Worm (Caenorhabditis elegans) whole organism, mixed stage, embryonic: Measurements from ENCODE around the gene lec-10.

Experiments
- M03D4.4 ChIP-seq: sonication (generic microtip); optimal IDR thresholded peaks from 2 replicates; lab custom pipeline; 2017; ENCODE audit warnings: mild to moderate bottlenecking, missing genetic modification characterization, missing compliant biosample characterization
- bed-3 ChIP-seq: fragments of 200-800 bp; sonication (Bioruptor generic); optimal IDR thresholded peaks from 3 replicates; lab custom pipeline; 2018; ENCODE audit warnings: mild to moderate bottlenecking, missing genetic modification characterization, moderate library complexity, missing compliant biosample characterization
- blmp-1 ChIP-seq: fragments of 150-350 bp; optimal IDR thresholded peaks from 2 replicates; lab custom pipeline; 2014; ENCODE audit warnings: missing biosample characterization, missing genetic modification characterization
- ceh-39 ChIP-seq: fragments of 150-350 bp; optimal IDR thresholded peaks from 2 replicates; lab custom pipeline; 2014; ENCODE audit warnings: missing biosample characterization, missing genetic modification characterization
- ceh-43 ChIP-seq: fragments of 200-800 bp; sonication (Bioruptor generic); optimal IDR thresholded peaks from 2 replicates; lab custom pipeline; 2018; ENCODE audit warnings: mild to moderate bottlenecking, missing genetic modification characterization, moderate library complexity, missing compliant biosample characterization
- ceh-83 ChIP-seq: fragments of 200-800 bp; sonication (Bioruptor generic); optimal IDR thresholded peaks from 2 replicates; lab custom pipeline; 2018; ENCODE audit warnings: mild to moderate bottlenecking, missing genetic modification characterization, missing compliant biosample characterization
- ces-1 ChIP-seq: fragments of 150-350 bp; optimal IDR thresholded peaks from 2 replicates; lab custom pipeline; 2014; ENCODE audit warnings: missing biosample characterization, missing genetic modification reagents, missing genetic modification characterization
- cnd-1 ChIP-seq: fragments of 200-800 bp; sonication (Bioruptor generic); optimal IDR thresholded peaks from 2 replicates; lab custom pipeline; 2018; ENCODE audit warnings: mild to moderate bottlenecking, missing genetic modification characterization, missing compliant biosample characterization
- drap-1 ChIP-seq: fragments of 200-800 bp; sonication (Bioruptor generic); optimal IDR thresholded peaks from 3 replicates; lab custom pipeline; 2018; ENCODE audit warnings: mild to moderate bottlenecking, missing genetic modification characterization, missing compliant biosample characterization
- elt-1 ChIP-seq: sonication (generic microtip); optimal IDR thresholded peaks from 2 replicates; lab custom pipeline; 2017; ENCODE audit warnings: missing genetic modification characterization, mild to moderate bottlenecking, missing compliant biosample characterization, antibody characterized with exemption, moderate library complexity, borderline replicate concordance; ENCODE audit not compliant: insufficient read depth
- elt-3 ChIP-seq: fragments of 150-350 bp; optimal IDR thresholded peaks from 2 replicates; lab custom pipeline; 2014; ENCODE audit warnings: missing biosample characterization, missing genetic modification characterization
- flh-1 ChIP-seq: fragments of 200-800 bp; sonication (Bioruptor generic); optimal IDR thresholded peaks from 2 replicates; lab custom pipeline; 2018; ENCODE audit warnings: mild to moderate bottlenecking, missing genetic modification characterization, moderate library complexity, missing compliant biosample characterization
- hlh-1 ChIP-seq: fragments of 150-350 bp; optimal IDR thresholded peaks from 2 replicates; lab custom pipeline; 2014; ENCODE audit warnings: missing biosample characterization, missing genetic modification reagents, missing genetic modification characterization
- lin-13 ChIP-seq: fragments of 150-350 bp; optimal IDR thresholded peaks from 2 replicates; lab custom pipeline; 2014; ENCODE audit warnings: missing biosample characterization, missing genetic modification characterization
- lin-32 ChIP-seq: fragments of 200-800 bp; sonication (Bioruptor generic); optimal IDR thresholded peaks from 2 replicates; lab custom pipeline; 2018; ENCODE audit warnings: mild to moderate bottlenecking, missing genetic modification characterization, missing compliant biosample characterization
- mab-5 ChIP-seq: fragments of 150-350 bp; optimal IDR thresholded peaks from 2 replicates; lab custom pipeline; 2014; ENCODE audit warnings: missing biosample characterization, missing genetic modification characterization
- mep-1 ChIP-seq: fragments of 150-350 bp; optimal IDR thresholded peaks from 2 replicates; lab custom pipeline; 2017; ENCODE audit warnings: missing biosample characterization, missing genetic modification reagents, missing genetic modification characterization, inconsistent platforms
- nhr-237 ChIP-seq: fragments of 150-350 bp; optimal IDR thresholded peaks from 2 replicates; lab custom pipeline; 2014; ENCODE audit warnings: missing biosample characterization, missing genetic modification characterization
- nhr-28 ChIP-seq: fragments of 150-350 bp; optimal IDR thresholded peaks from 2 replicates; lab custom pipeline; 2014; ENCODE audit warnings: missing biosample characterization, missing genetic modification characterization
- nhr-76 ChIP-seq: sonication (generic microtip); optimal IDR thresholded peaks from 2 replicates; lab custom pipeline; 2017; ENCODE audit warnings: missing biosample characterization, missing genetic modification characterization
- pha-4 ChIP-seq: fragments of 150-350 bp; optimal IDR thresholded peaks from 2 replicates; lab custom pipeline; 2018; ENCODE audit warnings: missing biosample characterization, missing genetic modification reagents, missing genetic modification characterization
- sem-2 ChIP-seq: fragments of 200-800 bp; sonication (Bioruptor generic); optimal IDR thresholded peaks from 2 replicates; lab custom pipeline; 2018; ENCODE audit warnings: mild to moderate bottlenecking, missing genetic modification characterization, missing compliant biosample characterization
- snpc-4 ChIP-seq: fragments of 150-350 bp; optimal IDR thresholded peaks from 2 replicates; lab custom pipeline; 2014; ENCODE audit warnings: missing biosample characterization, missing genetic modification characterization
- tbx-8 ChIP-seq: fragments of 200-800 bp; sonication (Bioruptor generic); optimal IDR thresholded peaks from 2 replicates; lab custom pipeline; 2018; ENCODE audit warnings: mild to moderate bottlenecking, missing genetic modification characterization, moderate library complexity, missing compliant biosample characterization
- unc-120 ChIP-seq: sonication (generic microtip); optimal IDR thresholded peaks from 2 replicates; lab custom pipeline; 2017; ENCODE audit warnings: missing genetic modification characterization, missing compliant biosample characterization; ENCODE audit not compliant: poor library complexity, severe bottlenecking
- unc-39 ChIP-seq: fragments of 150-350 bp; optimal IDR thresholded peaks from 2 replicates; lab custom pipeline; 2014; ENCODE audit warnings: missing biosample characterization, missing genetic modification characterization
- unc-62 ChIP-seq: fragments of 150-350 bp; optimal IDR thresholded peaks from 2 replicates; lab custom pipeline; 2014; ENCODE audit warnings: missing biosample characterization, missing genetic modification reagents, missing genetic modification characterization
- zip-8 ChIP-seq: fragments of 150-350 bp; optimal IDR thresholded peaks from 2 replicates; lab custom pipeline; 2014; ENCODE audit warnings: missing biosample characterization, missing genetic modification characterization
- ztf-11 ChIP-seq: fragments of 150-350 bp; optimal IDR thresholded peaks from 2 replicates; lab custom pipeline; 2014; ENCODE audit warnings: missing biosample characterization, missing genetic modification characterization

Gene lec-10

ce11 chrV:6522879-6523497, 34.1 kb upstream of the lec-10 start:
- no peak for TF ChIP-seq lin-32 (GFP tag; lab: Kevin White, UChicago)
- TF ChIP-seq bed-3 = no peak
- no peak for TF ChIP-seq ces-1 (GFP tag; lab: Kevin White, UChicago)
- no peak for TF ChIP-seq flh-1 (GFP tag; lab: Kevin White, UChicago)
- TF ChIP-seq zip-8 (tag; lab: Kevin White, UChicago) = no peak
- TF ChIP-seq drap-1 (GFP tag; lab: Kevin White, UChicago) = no peak
- no peak for TF ChIP-seq hlh-1
- TF ChIP-seq ceh-83 (GFP tag; lab: Kevin White, UChicago) = no peak
- no peak for TF ChIP-seq blmp-1 (tag; lab: Kevin White, UChicago)
- no peak for TF ChIP-seq nhr-237 (tag; lab: Kevin White, UChicago)
- no peak for TF ChIP-seq snpc-4
- no peak for TF ChIP-seq pha-4 (tag; lab: Kevin White, UChicago)
- TF ChIP-seq sem-2 = no peak
- no peak for TF ChIP-seq nhr-28 (tag; lab: Kevin White, UChicago)
- TF ChIP-seq unc-62 (GFP tag; lab: Kevin White, UChicago) = no peak

ce11 chrV:6520385-6521080, 31.6 kb upstream of the lec-10 start, which contains the start of the genes F46E10.2 and F46E10.18:
TSS of gene F46E10.2 (plus strand) at chrV:6520435.
TSS of gene F46E10.18 (plus strand) at chrV:6521030.
- TF ChIP-seq nhr-28 (tag; lab: Kevin White, UChicago) (no peak), cnd-1 (tag; lab: Kevin White, UChicago) (no peak), elt-3 (no peak)

ce11 chrV:6518225-6518396, 29.2 kb upstream of the lec-10 start, which contains the start of gene F46E10.3:
TSS of gene F46E10.3 (plus strand) at chrV:6518297.
- TF ChIP-seq unc-62 (GFP tag; lab: Kevin White, UChicago) = no peak
- TF ChIP-seq ztf-11 = no peak
- TF ChIP-seq nhr-76 = no peak
- TF ChIP-seq ces-1 (GFP tag; lab: Kevin White, UChicago) = no peak
- no peak for TF ChIP-seq unc-120 (tag; lab: Kevin White, UChicago)
- TF ChIP-seq ceh-39 (tag; lab: Kevin White, UChicago) = no peak
- TF ChIP-seq mep-1 (tag; lab: Kevin White, UChicago) = no peak
- TF ChIP-seq mab-5 = no peak
- TF ChIP-seq ceh-83 (GFP tag; lab: Kevin White, UChicago) = no peak
- no peak for TF ChIP-seq lin-13 (tag; lab: Kevin White, UChicago)
- TF ChIP-seq, all 35 proteins: peak for 0

ce11 chrV:6517305-6518224, 28.6 kb upstream of the lec-10 start:
- TF ChIP-seq hlh-1 = peak; percentile 20
- TF ChIP-seq unc-120 (tag; lab: Kevin White, UChicago) = peak; percentile 2
- TF ChIP-seq pha-4 (tag; lab: Kevin White, UChicago) = no peak
- no peak for TF ChIP-seq unc-62 (GFP tag; lab: Kevin White, UChicago)

ce11 chrV:6516491-6517304, 27.8 kb upstream of the lec-10 start, which contains the start of gene mdh-1:
TSS of gene mdh-1 (minus strand) at chrV:6516526.
- TF ChIP-seq lin-32 (GFP tag; lab: Kevin White, UChicago) (no peak), unc-39 (no peak), elt-1 (tag; lab: Kevin White, UChicago) (no peak), unc-120 (tag; lab: Kevin White, UChicago) (no peak), ceh-39 (tag; lab: Kevin White, UChicago) (no peak), M03D4.4 (tag; lab: Kevin White, UChicago) (no peak), unc-62 (GFP tag; lab: Kevin White, UChicago) (no peak), tbx-8 (GFP tag; lab: Kevin White, UChicago) (no peak), ceh-43 (no peak)
